Worm (Caenorhabditis elegans) whole organism, L4 larva: ENCODE data around the gene gur-5.

ENCODE experiments used
- F10B5.3 ChIP-seq: sonication (generic microtip); optimal IDR thresholded peaks from 2 replicates; lab custom pipeline; 2016; ENCODE audit warnings: mild to moderate bottlenecking, missing genetic modification characterization, missing compliant biosample characterization
- F44E2.7 ChIP-seq: fragments of 200-800 bp; sonication (Bioruptor generic); IDR thresholded peaks from 2 replicates; pipeline ENCODE4 v2.1.2; 2022; ENCODE audit warnings: missing genetic modification characterization, missing compliant biosample characterization
- T20F7.1 ChIP-seq: fragments of 200-800 bp; sonication (Bioruptor generic); optimal IDR thresholded peaks from 2 replicates; lab custom pipeline; 2018; ENCODE audit warnings: mild to moderate bottlenecking, missing genetic modification characterization, missing compliant biosample characterization
- Y48G9A.11 ChIP-seq: fragments of 200-800 bp; sonication (Bioruptor generic); IDR thresholded peaks from 2 replicates; pipeline ENCODE4 v1.3.6; 2022; ENCODE audit warnings: missing genetic modification reagents, missing genetic modification characterization, missing compliant biosample characterization
- ama-1 ChIP-seq: fragments of 150-350 bp; optimal IDR thresholded peaks from 2 replicates; lab custom pipeline; 2014; ENCODE audit warnings: inconsistent platforms, mixed read lengths
- attf-4 ChIP-seq: sonication (generic microtip); optimal IDR thresholded peaks from 3 replicates; lab custom pipeline; 2017; ENCODE audit warnings: missing biosample characterization, missing genetic modification characterization
- ceh-20 ChIP-seq: fragments of 200-800 bp; sonication (Bioruptor generic); IDR thresholded peaks from 2 replicates; pipeline ENCODE4 v1.3.6; 2022; ENCODE audit warnings: missing genetic modification reagents, missing genetic modification characterization, missing compliant biosample characterization
- ceh-28 ChIP-seq: fragments of 150-350 bp; optimal IDR thresholded peaks from 2 replicates; lab custom pipeline; 2014; ENCODE audit warnings: missing biosample characterization, missing genetic modification reagents, missing genetic modification characterization
- ceh-32 ChIP-seq: sonication (generic microtip); optimal IDR thresholded peaks from 2 replicates; lab custom pipeline; 2016; ENCODE audit warnings: mild to moderate bottlenecking, missing genetic modification characterization, missing compliant biosample characterization; ENCODE audit not compliant: poor library complexity
- ceh-82 ChIP-seq: sonication (generic microtip); optimal IDR thresholded peaks from 2 replicates; lab custom pipeline; 2017; ENCODE audit warnings: missing biosample characterization, missing genetic modification characterization
- ces-1 ChIP-seq: fragments of 150-350 bp; sonication (generic microtip); optimal IDR thresholded peaks from 4 replicates; lab custom pipeline; 2014; ENCODE audit warnings: missing biosample characterization, missing genetic modification reagents, missing genetic modification characterization
- ctbp-1 ChIP-seq: fragments of 200-800 bp; sonication (Bioruptor generic); IDR thresholded peaks from 2 replicates; pipeline ENCODE4 v1.3.6; 2022; ENCODE audit warnings: missing genetic modification reagents, missing genetic modification characterization, missing compliant biosample characterization
- dmd-6 ChIP-seq: fragments of 200-800 bp; sonication (Bioruptor generic); IDR thresholded peaks from 2 replicates; pipeline ENCODE4 v1.3.6; 2022; ENCODE audit warnings: missing genetic modification reagents, missing genetic modification characterization, missing compliant biosample characterization
- dve-1 ChIP-seq: sonication (generic microtip); optimal IDR thresholded peaks from 2 replicates; lab custom pipeline; 2017; ENCODE audit warnings: antibody characterized with exemption, mild to moderate bottlenecking, missing genetic modification characterization, missing compliant biosample characterization; ENCODE audit not compliant: insufficient read depth
- egl-43 ChIP-seq: fragments of 200-800 bp; sonication (Bioruptor generic); IDR thresholded peaks from 2 replicates; pipeline ENCODE4 v1.3.6; 2022; ENCODE audit warnings: missing genetic modification reagents, missing genetic modification characterization, missing compliant biosample characterization
- fkh-10 ChIP-seq: fragments of 150-350 bp; optimal IDR thresholded peaks from 2 replicates; lab custom pipeline; 2014; ENCODE audit warnings: missing biosample characterization, missing genetic modification reagents, missing genetic modification characterization
- gei-8 ChIP-seq: fragments of 200-800 bp; sonication (Bioruptor generic); optimal IDR thresholded peaks from 2 replicates; lab custom pipeline; 2018; ENCODE audit warnings: mild to moderate bottlenecking, missing genetic modification characterization, missing compliant biosample characterization
- hif-1 ChIP-seq, 2 experiments: sonication (generic microtip); optimal IDR thresholded peaks; 2 replicates each; lab custom pipeline; 2016 to 2017; ENCODE audit warnings: missing compliant biosample characterization in 2 of 2, missing genetic modification characterization in 2 of 2, missing genetic modification reagents in 2 of 2, missing genotype in 2 of 2, mild to moderate bottlenecking in 1 of 2
- hlh-30 ChIP-seq: sonication (generic microtip); optimal IDR thresholded peaks from 2 replicates; lab custom pipeline; 2017; ENCODE audit warnings: antibody characterized with exemption, mild to moderate bottlenecking, missing genetic modification characterization, missing compliant biosample characterization; ENCODE audit not compliant: insufficient read depth
- hmg-1.1 ChIP-seq: fragments of 200-800 bp; sonication (Bioruptor generic); IDR thresholded peaks from 2 replicates; pipeline ENCODE4 v1.3.6; 2022; ENCODE audit warnings: missing genetic modification reagents, missing genetic modification characterization, missing compliant biosample characterization
- lin-1 ChIP-seq: fragments of 200-800 bp; sonication (Bioruptor generic); IDR thresholded peaks from 2 replicates; pipeline ENCODE4 v1.3.6; 2022; ENCODE audit warnings: missing genetic modification reagents, missing genetic modification characterization, missing compliant biosample characterization
- lin-15B ChIP-seq: fragments of 150-350 bp; sonication (generic microtip); optimal IDR thresholded peaks from 3 replicates; lab custom pipeline; 2014; ENCODE audit warnings: missing biosample characterization, missing genetic modification characterization
- lin-38 ChIP-seq: fragments of 200-800 bp; sonication (Bioruptor generic); IDR thresholded peaks from 2 replicates; pipeline ENCODE4 v1.3.6; 2022; ENCODE audit warnings: missing genetic modification reagents, missing genetic modification characterization, missing compliant biosample characterization
- lsy-2 ChIP-seq, 2 experiments: fragments of 150-350 bp in 1 of 2; sonication (generic microtip) in 1 of 2; optimal IDR thresholded peaks; 2 replicates each; lab custom pipeline; 2014 to 2017; ENCODE audit warnings: missing biosample characterization in 2 of 2, missing genetic modification characterization in 2 of 2
- madf-5 ChIP-seq, 2 experiments: fragments of 200-800 bp; sonication (Bioruptor generic); IDR thresholded peaks; 2 replicates each; pipeline ENCODE4 v1.3.6; 2022; ENCODE audit warnings: missing compliant biosample characterization in 2 of 2, missing genetic modification characterization in 2 of 2
- mdl-1 ChIP-seq, 2 experiments: fragments of 150-350 bp in 1 of 2; sonication (generic microtip) in 1 of 2; optimal IDR thresholded peaks; 2 replicates each; lab custom pipeline; 2014 to 2017; ENCODE audit warnings: missing biosample characterization in 2 of 2, missing genetic modification characterization in 2 of 2
- mep-1 ChIP-seq: fragments of 150-350 bp; sonication (generic microtip); optimal IDR thresholded peaks from 3 replicates; lab custom pipeline; 2014; ENCODE audit warnings: missing biosample characterization, missing genetic modification characterization
- mes-2 ChIP-seq: sonication (generic microtip); optimal IDR thresholded peaks from 2 replicates; lab custom pipeline; 2016; ENCODE audit warnings: missing genotype, mild to moderate bottlenecking, missing genetic modification characterization, missing compliant biosample characterization; ENCODE audit not compliant: poor library complexity, severe bottlenecking
- mxl-2 ChIP-seq: fragments of 200-800 bp; sonication (Bioruptor generic); conservative IDR thresholded peaks from 2 replicates; pipeline ENCODE4 v1.3.6; 2022; ENCODE audit warnings: missing genetic modification reagents, missing genetic modification characterization, missing compliant biosample characterization
- nhr-10 ChIP-seq: fragments of 150-350 bp; optimal IDR thresholded peaks from 2 replicates; lab custom pipeline; 2014; ENCODE audit warnings: missing biosample characterization, missing genetic modification characterization
- nhr-42 ChIP-seq: fragments of 200-800 bp; sonication (Bioruptor generic); IDR thresholded peaks from 2 replicates; pipeline ENCODE4 v1.3.6; 2022; ENCODE audit warnings: missing genetic modification characterization, missing compliant biosample characterization
- nhr-76 ChIP-seq: fragments of 150-350 bp; optimal IDR thresholded peaks from 2 replicates; lab custom pipeline; 2014; ENCODE audit warnings: missing biosample characterization, missing genetic modification characterization
- nhr-77 ChIP-seq: fragments of 150-350 bp; optimal IDR thresholded peaks from 2 replicates; lab custom pipeline; 2014; ENCODE audit warnings: missing biosample characterization, missing genetic modification characterization
- rbr-2 ChIP-seq: sonication (generic microtip); optimal IDR thresholded peaks from 2 replicates; lab custom pipeline; 2016; ENCODE audit warnings: missing genotype, missing genetic modification characterization, missing compliant biosample characterization
- saeg-2 ChIP-seq: fragments of 200-800 bp; sonication (Bioruptor generic); IDR thresholded peaks from 2 replicates; pipeline ENCODE4 v1.3.6; 2022; ENCODE audit warnings: missing genetic modification reagents, missing genetic modification characterization, missing compliant biosample characterization
- sdz-12 ChIP-seq: fragments of 200-800 bp; sonication (Bioruptor generic); optimal IDR thresholded peaks from 2 replicates; lab custom pipeline; 2018; ENCODE audit warnings: mild to moderate bottlenecking, missing genetic modification characterization, missing compliant biosample characterization
- skn-1 ChIP-seq: fragments of 150-350 bp; optimal IDR thresholded peaks from 2 replicates; lab custom pipeline; 2014; ENCODE audit warnings: missing biosample characterization, missing genetic modification characterization
- spr-3 ChIP-seq: fragments of 200-800 bp; sonication (Bioruptor generic); optimal IDR thresholded peaks from 2 replicates; lab custom pipeline; 2018; ENCODE audit warnings: mild to moderate bottlenecking, missing genetic modification characterization, missing compliant biosample characterization
- unc-39 ChIP-seq: sonication (generic microtip); optimal IDR thresholded peaks from 2 replicates; lab custom pipeline; 2017; ENCODE audit warnings: missing biosample characterization, missing genetic modification characterization
- unc-62 ChIP-seq, 3 experiments: fragments of 150-350 bp in 1 of 3; sonication (generic microtip); optimal IDR thresholded peaks in 2 of 3; peaks in 1 of 3; 1 replicate in 1 of 3; 2 replicates in 2 of 3; lab custom pipeline; 2014 to 2017; ENCODE audit warnings: missing biosample characterization in 3 of 3, missing genetic modification characterization in 3 of 3, missing genetic modification reagents in 3 of 3, missing genotype in 1 of 3
- zfp-2 ChIP-seq: sonication (generic microtip); optimal IDR thresholded peaks from 2 replicates; lab custom pipeline; 2016; ENCODE audit warnings: mild to moderate bottlenecking, missing genetic modification characterization, missing compliant biosample characterization
- zfp-3 ChIP-seq: fragments of 200-800 bp; sonication (Bioruptor generic); conservative IDR thresholded peaks from 2 replicates; pipeline ENCODE4 v1.3.6; 2022; ENCODE audit warnings: missing genetic modification reagents, missing genetic modification characterization, missing compliant biosample characterization
- zip-11 ChIP-seq: fragments of 200-800 bp; sonication (Bioruptor generic); IDR thresholded peaks from 2 replicates; pipeline ENCODE4 v1.3.6; 2022; ENCODE audit warnings: missing genetic modification characterization, missing compliant biosample characterization
- ztf-7 ChIP-seq: fragments of 150-350 bp; optimal IDR thresholded peaks from 2 replicates; lab custom pipeline; 2014; ENCODE audit warnings: missing biosample characterization, missing genetic modification characterization

gur-5 gene

ce11 chrII:5271729-5272322 is 13.3 kb upstream of the gur-5 start, which contains the start of gene drn-1 (continued):
- TF ChIP-seq mes-2 (tag; lab: Kevin White, UChicago) (no peak), sdz-12 (no peak), ceh-20 (no peak), F10B5.3 (no peak), ztf-7 (tag; lab: Kevin White, UChicago) (no peak), nhr-76 (tag; lab: Kevin White, UChicago) (no peak), hlh-30 (tag; lab: Kevin White, UChicago) (peak; percentile 35), mxl-2 (GFP tag; lab: Robert Waterston, UW) (no peak), fkh-10 (GFP tag; lab: Kevin White, UChicago) (peak; percentile 88), spr-3 (no peak), lsy-2 (tag; optimal IDR thresholded peaks at IDR 0.05; lab: Kevin White, UChicago) (peak in 1 of 2 experiments; percentile 24), attf-4 (tag; lab: Kevin White, UChicago) (no peak), ceh-32 (tag; lab: Kevin White, UChicago) (no peak), saeg-2 (GFP tag; lab: Robert Waterston, UW) (no peak), hmg-1.1 (GFP tag; lab: Robert Waterston, UW) (no peak), unc-39 (tag; lab: Kevin White, UChicago) (no peak)
- TF ChIP-seq, all 104 proteins: peak for 6

DNA sequence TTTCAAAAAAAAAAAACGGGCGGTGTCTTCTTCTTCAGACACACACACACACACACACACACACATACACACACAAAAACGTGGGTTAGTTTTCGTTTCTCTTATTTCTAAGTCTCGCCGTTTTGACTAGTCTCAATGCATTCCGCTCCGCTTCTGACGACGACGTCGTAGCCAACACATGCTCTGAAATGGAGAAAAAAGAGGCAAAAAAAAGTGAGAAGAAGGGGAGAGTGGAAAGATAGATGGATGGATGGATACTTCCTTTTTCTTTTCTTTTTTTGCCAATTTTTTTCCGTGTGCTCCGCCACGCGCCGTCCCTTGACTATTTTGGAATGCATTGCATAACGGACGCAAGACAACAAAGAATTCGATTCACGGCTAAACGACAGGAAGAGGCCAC is 8.4 kb upstream of the gur-5 start:
- TF ChIP-seq ceh-28 (tag; lab: Kevin White, UChicago) (no peak), fkh-10 (GFP tag; lab: Kevin White, UChicago) (peak; percentile 89), ces-1 (GFP tag; lab: Kevin White, UChicago) (no peak), F10B5.3 (no peak), skn-1 (tag; lab: Kevin White, UChicago) (no peak), lin-15B (tag; lab: Kevin White, UChicago) (no peak), mdl-1 (tag; optimal IDR thresholded peaks at IDR 0.05; lab: Kevin White, UChicago) (peak in 1 of 2 experiments; percentile 67), mep-1 (tag; lab: Kevin White, UChicago) (peak; percentile 34), lsy-2 (tag; optimal IDR thresholded peaks at IDR 0.05; lab: Kevin White, UChicago) (peak in 1 of 2 experiments; percentile 54), hlh-30 (tag; lab: Kevin White, UChicago) (peak; percentile 21), egl-43 (GFP tag; lab: Robert Waterston, UW) (no peak), ctbp-1 (GFP tag; lab: Robert Waterston, UW) (peak; percentile 38; the same call in 1 of the 2 replicates), hif-1 (tag; optimal IDR thresholded peaks at IDR 0.05; lab: Kevin White, UChicago) (peak in 1 of 2 experiments; percentile 39), ceh-20 (0 out of 2 replicates have a peak, but pooled peaks have one; percentile 39), hmg-1.1 (GFP tag; lab: Robert Waterston, UW) (peak; percentile 49; the same call in 1 of the 2 replicates), ceh-82 (tag; lab: Kevin White, UChicago) (no peak), rbr-2 (tag; lab: Kevin White, UChicago) (peak; percentile 51), zip-11 (GFP tag; lab: Robert Waterston, UW) (no peak), unc-62 (GFP tag; optimal IDR thresholded peaks at IDR 0.05 in 1 of 2; lab: Kevin White, UChicago) (peak in 1 of 2 experiments; percentile 98), unc-62 (tag; optimal IDR thresholded peaks at IDR 0.05; lab: Kevin White, UChicago) (peak; percentile 14), lin-38 (GFP tag; lab: Robert Waterston, UW) (no peak), gei-8 (GFP tag; lab: Kevin White, UChicago) (no peak), lin-1 (GFP tag; lab: Robert Waterston, UW) (no peak), nhr-10 (tag; lab: Kevin White, UChicago) (no peak), madf-5 (GFP tag; IDR thresholded peaks at IDR 0.05; lab: Robert Waterston, UW) (no peak), dmd-6 (GFP tag; lab: Robert Waterston, UW) (no peak)

DNA sequence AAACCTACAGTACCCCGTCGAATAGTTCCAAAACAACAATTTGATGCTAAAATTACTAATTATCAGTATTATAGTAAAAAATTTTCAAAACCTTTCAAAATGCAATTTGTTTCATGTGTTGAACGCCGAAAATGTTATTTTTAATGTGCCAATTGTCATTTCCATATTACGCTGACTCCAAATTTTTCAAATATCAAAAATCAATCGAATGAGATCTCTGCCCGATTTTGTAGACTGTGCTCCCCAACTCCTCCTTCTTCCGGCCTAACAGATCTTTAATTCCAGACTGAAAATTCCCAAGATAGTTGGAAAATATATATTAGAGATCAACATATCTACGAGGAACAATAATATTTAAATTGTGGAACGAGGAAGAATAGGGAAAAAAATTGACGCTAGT is 7.3 kb upstream of the gur-5 start:
- no peak for TF ChIP-seq unc-62 (GFP tag; optimal IDR thresholded peaks at IDR 0.05 in 1 of 2; lab: Kevin White, UChicago)
- TF ChIP-seq unc-62 (tag; optimal IDR thresholded peaks at IDR 0.05; lab: Kevin White, UChicago): no peak
- TF ChIP-seq Y48G9A.11 (GFP tag; lab: Robert Waterston, UW): no peak
- peak; percentile 26 for TF ChIP-seq nhr-77 (tag; lab: Kevin White, UChicago)
- TF ChIP-seq zfp-2: no peak
- TF ChIP-seq F44E2.7 (GFP tag; lab: Robert Waterston, UW): no peak
- TF ChIP-seq nhr-42 (GFP tag; lab: Robert Waterston, UW): no peak
- TF ChIP-seq T20F7.1 (GFP tag; lab: Kevin White, UChicago): no peak
- no peak for TF ChIP-seq gei-8 (GFP tag; lab: Kevin White, UChicago)
- TF ChIP-seq dve-1: peak; percentile 25
- TF ChIP-seq zfp-3 (GFP tag; lab: Robert Waterston, UW): peak; percentile 82
- TF ChIP-seq ama-1 (lab: Kevin White, UChicago): peak; percentile 25
- TF ChIP-seq, all 104 proteins: peak for 4
